Worm (Caenorhabditis elegans): Measurements from ENCODE around the gene idpb-4.

The idpb-4 gene

DNA sequence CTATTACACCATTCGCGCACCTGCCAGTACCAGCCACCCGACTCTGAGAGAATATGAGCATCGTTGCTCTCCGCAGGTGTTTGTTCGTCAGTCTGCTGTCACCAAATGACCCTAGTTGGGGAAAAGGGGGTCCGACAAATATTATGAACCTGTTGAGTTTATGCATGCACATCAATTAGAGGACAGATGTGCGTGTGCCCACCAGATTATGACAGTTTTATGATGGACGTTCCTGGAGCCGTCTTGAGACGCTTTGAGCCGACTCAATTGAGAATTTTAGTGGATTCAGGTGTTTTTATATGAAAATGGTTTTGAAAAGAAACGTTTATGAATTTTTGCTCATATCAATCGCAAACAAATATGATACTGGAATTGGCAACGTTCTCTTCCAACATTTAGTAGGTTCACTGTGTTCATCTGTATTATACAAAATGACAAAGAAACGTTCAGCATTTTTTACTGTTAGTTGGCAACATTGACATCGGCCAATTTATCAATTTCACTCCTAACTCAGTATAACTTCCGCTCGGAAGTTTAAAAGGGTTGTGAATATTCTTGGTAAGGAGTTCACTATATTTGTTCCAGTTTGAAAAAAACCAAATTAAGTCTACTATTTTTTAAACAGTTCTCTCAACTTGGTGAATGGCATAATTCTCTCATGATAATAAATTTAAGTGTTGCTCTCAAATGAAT lies 10.0 kb upstream of the idpb-4 start (continued):
- no peak for TF ChIP-seq ZK337.2 (GFP tag; IDR thresholded peaks at IDR 0.05)
- TF ChIP-seq ceh-28 (tag; optimal IDR thresholded peaks at IDR 0.05), result no peak
- no peak for TF ChIP-seq ztf-11 (tag; optimal IDR thresholded peaks at IDR 0.05)
- peak; percentile 22 for TF ChIP-seq gei-8 (GFP tag; optimal IDR thresholded peaks at IDR 0.05)
- TF ChIP-seq lin-29 (GFP tag; IDR thresholded peaks at IDR 0.05), result 0 out of 2 replicates have a peak, but pooled peaks have one; percentile 20
- TF ChIP-seq F10B5.3 (tag; optimal IDR thresholded peaks at IDR 0.05), result no peak
- TF ChIP-seq nhr-42 (GFP tag; IDR thresholded peaks at IDR 0.05), result peak; percentile 54

DNA sequence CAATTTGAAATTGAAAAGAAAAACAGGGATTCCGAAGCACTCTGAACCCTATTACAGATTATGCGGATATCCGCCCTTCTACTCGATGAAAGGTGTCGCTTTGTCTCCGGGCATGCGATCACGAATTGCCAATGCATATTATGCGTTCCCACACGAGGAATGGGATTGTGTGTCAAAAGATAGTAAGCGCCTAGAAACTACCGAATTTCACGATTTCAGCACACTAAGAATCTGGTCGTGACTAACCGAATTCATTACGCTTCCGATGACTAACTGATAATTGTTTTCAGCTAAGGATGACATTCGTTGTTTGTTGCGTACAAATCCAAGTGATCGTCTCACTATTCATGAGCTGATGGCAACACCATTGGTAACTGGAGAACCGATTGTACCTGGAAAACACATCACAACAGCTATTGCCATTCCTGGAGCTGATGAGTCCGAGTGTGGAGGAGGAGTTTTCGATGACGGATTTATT lies 9.0 kb upstream of the idpb-4 start:
- TF ChIP-seq ceh-62 (tag; optimal IDR thresholded peaks at IDR 0.05) (no peak), lin-13 (GFP tag; optimal IDR thresholded peaks at IDR 0.05) (no peak), php-3 (GFP tag; IDR thresholded peaks at IDR 0.05) (no peak), vab-7 (GFP tag; IDR thresholded peaks at IDR 0.05) (peak; percentile 49; the same call in 1 of the 2 replicates), Y48G9A.11 (GFP tag; IDR thresholded peaks at IDR 0.05) (no peak), duxl-1 (tag; optimal IDR thresholded peaks at IDR 0.05; ENCODE audit: poor library complexity) (peak; percentile 58), mes-2 (tag; optimal IDR thresholded peaks at IDR 0.05; ENCODE audit: poor library complexity, severe bottlenecking) (peak; percentile 32), T26A8.4 (GFP tag; IDR thresholded peaks at IDR 0.05) (peak; percentile 64), nhr-11 (tag; optimal IDR thresholded peaks at IDR 0.05) (no peak), gei-8 (GFP tag; optimal IDR thresholded peaks at IDR 0.05) (no peak), set-16 (GFP tag; IDR thresholded peaks at IDR 0.05) (no peak), lin-39 (tag; optimal IDR thresholded peaks at IDR 0.05) (no peak), ces-1 (GFP tag; optimal IDR thresholded peaks at IDR 0.05) (no peak), snpc-1.2 (GFP tag; IDR thresholded peaks at IDR 0.05) (peak; percentile 52; the same call in 1 of the 2 replicates), Y75B8A.6 (GFP tag; IDR thresholded peaks at IDR 0.05) (no peak; the same call in 1 of the 2 replicates), unc-62 (GFP tag; optimal IDR thresholded peaks at IDR 0.05 in 1 of 2) (no peak), unc-62 (tag; optimal IDR thresholded peaks at IDR 0.05) (no peak), attf-4 (tag; optimal IDR thresholded peaks at IDR 0.05) (no peak), aly-2 (tag; optimal IDR thresholded peaks at IDR 0.05) (no peak), pha-4 (GFP tag; IDR thresholded peaks at IDR 0.05) (no peak), pha-4 (tag; optimal IDR thresholded peaks at IDR 0.05) (no peak), daf-16 (GFP tag; optimal IDR thresholded peaks at IDR 0.05) (no peak), daf-16 (tag; optimal IDR thresholded peaks at IDR 0.05) (peak; percentile 7), mxl-3 (GFP tag; optimal IDR thresholded peaks at IDR 0.05) (no peak), R02D3.7 (tag; optimal IDR thresholded peaks at IDR 0.05) (no peak), lin-15B (tag; optimal IDR thresholded peaks at IDR 0.05) (no peak), rbr-2 (tag; optimal IDR thresholded peaks at IDR 0.05) (no peak), nhr-77 (tag; optimal IDR thresholded peaks at IDR 0.05) (no peak), ZK337.2 (GFP tag; IDR thresholded peaks at IDR 0.05) (0 out of 2 replicates have a peak, but pooled peaks have one; percentile 1), lin-38 (GFP tag; IDR thresholded peaks at IDR 0.05) (0 out of 2 replicates have a peak, but pooled peaks have one; percentile 4), lir-3 (tag; optimal IDR thresholded peaks at IDR 0.05) (no peak), mdl-1 (tag; optimal IDR thresholded peaks at IDR 0.05) (no peak), zip-11 (GFP tag; IDR thresholded peaks at IDR 0.05) (no peak), ZK546.5 (tag; optimal IDR thresholded peaks at IDR 0.05) (no peak), lim-7 (GFP tag; IDR thresholded peaks at IDR 0.05) (peak; percentile 50; the same call in 1 of the 2 replicates), T20F7.1 (GFP tag; optimal IDR thresholded peaks at IDR 0.05) (peak; percentile 35), nhr-6 (tag; optimal IDR thresholded peaks at IDR 0.05) (no peak), tra-1 (GFP tag; IDR thresholded peaks at IDR 0.05) (peak; percentile 17; the same call in 1 of the 2 replicates), ceh-20 (GFP tag; IDR thresholded peaks at IDR 0.05) (peak; percentile 64; the same call in 1 of the 2 replicates), lsy-2 (tag; optimal IDR thresholded peaks at IDR 0.05) (no peak), ceh-28 (tag; optimal IDR thresholded peaks at IDR 0.05) (no peak), daf-8 (GFP tag; IDR thresholded peaks at IDR 0.05) (no peak), dmd-8 (GFP tag; IDR thresholded peaks at IDR 0.05) (no peak), snpc-4 (tag; optimal IDR thresholded peaks at IDR 0.05) (no peak), spr-3 (GFP tag; optimal IDR thresholded peaks at IDR 0.05) (no peak)

All from whole organism, L4 larva.